Fruit fly (Drosophila melanogaster) whole organism, prepupa: ENCODE results near the gene CG3213.

Source experiments
- CG16779 ChIP-seq: fragments of 200-800 bp; sonication (Bioruptor generic); optimal IDR thresholded peaks from 3 replicates; lab custom pipeline; 2017; ENCODE audit warnings: missing biosample characterization, mild to moderate bottlenecking, missing genetic modification characterization
- CG4318 ChIP-seq: fragments of 200-800 bp; sonication (Bioruptor generic); optimal IDR thresholded peaks from 3 replicates; lab custom pipeline; 2017; ENCODE audit warnings: missing biosample characterization, mild to moderate bottlenecking, missing genetic modification characterization
- Hr39 ChIP-seq: fragments of 200-800 bp; sonication (Bioruptor generic); optimal IDR thresholded peaks from 2 replicates; lab custom pipeline; 2016; ENCODE audit warnings: missing biosample characterization, missing genetic modification characterization
- net ChIP-seq: fragments of 200-800 bp; sonication (Bioruptor generic); optimal IDR thresholded peaks from 3 replicates; lab custom pipeline; 2016; ENCODE audit warnings: missing biosample characterization, missing genetic modification characterization

- TF ChIP-seq CG16779 (tag; lab: Kevin White, UChicago), result peak; percentile 62
- TF ChIP-seq Hr39 (GFP tag; lab: Kevin White, UChicago), result no peak
- TF ChIP-seq CG4318 (GFP tag; lab: Kevin White, UChicago), result no peak
- peak; percentile 45 for TF ChIP-seq net (GFP tag; lab: Kevin White, UChicago)
Measured at dm6 chr2L:3478034-3478880, 41.2 kb downstream of the CG3213 start, which contains the start of gene Thor.
